Worm (Caenorhabditis elegans): ENCODE data around the gene mrpl-22.

The mrpl-22 gene

ce11 chrIII:10583483-10583882 is 31.8 kb upstream of the mrpl-22 start:
- TF ChIP-seq crh-2 (tag; optimal IDR thresholded peaks at IDR 0.05), result no peak
- TF ChIP-seq dmd-4 (tag; optimal IDR thresholded peaks at IDR 0.05), result no peak
- TF ChIP-seq F13H6.1 (tag; optimal IDR thresholded peaks at IDR 0.05), result no peak

DNA sequence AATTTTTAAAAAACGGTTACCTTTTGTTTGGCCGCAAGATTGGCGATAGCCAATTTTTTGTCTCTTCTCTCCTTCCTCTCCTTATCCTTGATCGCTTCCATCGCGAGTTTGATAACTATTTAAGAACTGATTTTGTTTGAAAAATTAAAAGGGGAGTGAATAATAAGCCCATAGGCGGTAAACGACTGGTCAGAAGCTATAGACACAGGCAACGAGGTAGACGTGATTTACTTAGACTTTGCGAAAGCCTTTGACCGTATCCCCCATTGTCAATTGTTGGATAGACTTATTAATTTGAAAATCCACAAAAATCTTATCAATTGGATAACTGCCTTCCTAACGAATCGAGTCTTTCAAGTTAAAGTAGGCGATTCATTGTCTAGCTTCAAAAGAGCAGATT is 29.0 kb upstream of the mrpl-22 start, which contains the start of gene Y45F3A.5:
Y45F3A.5 (minus strand) TSS at position 101 of the 400 bp plus-strand sequence.
- no peak for TF ChIP-seq C34F6.9 (tag; optimal IDR thresholded peaks at IDR 0.05)
- no peak for TF ChIP-seq nhr-6 (tag; optimal IDR thresholded peaks at IDR 0.05)
- no peak for TF ChIP-seq unc-55 (GFP tag; optimal IDR thresholded peaks at IDR 0.05)
- no peak for TF ChIP-seq fos-1 (tag; optimal IDR thresholded peaks at IDR 0.05)

DNA sequence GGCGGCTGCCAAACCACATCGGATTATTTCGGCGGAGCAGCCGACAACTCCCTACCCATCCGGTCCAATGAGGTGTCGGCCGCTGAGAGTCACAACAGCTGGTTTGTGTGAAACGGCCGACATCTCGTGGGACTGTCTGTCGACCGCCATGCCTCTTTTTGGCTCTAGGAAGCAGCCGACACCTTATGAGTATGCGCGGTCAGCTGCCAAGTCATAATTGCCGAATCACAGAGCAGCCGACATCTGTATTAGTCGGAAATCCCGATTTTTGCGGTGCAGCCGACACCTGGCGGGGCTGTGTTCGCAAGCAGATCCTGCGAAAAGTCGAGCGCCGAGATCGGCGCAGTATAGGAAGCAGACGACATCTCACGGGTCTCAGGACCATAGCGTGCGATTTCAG is 23.2 kb upstream of the mrpl-22 start:
- TF ChIP-seq aly-2 (tag; optimal IDR thresholded peaks at IDR 0.05) (no peak), ztf-4 (tag; optimal IDR thresholded peaks at IDR 0.05) (no peak), sma-3 (GFP tag; optimal IDR thresholded peaks at IDR 0.05) (no peak), nhr-77 (tag; optimal IDR thresholded peaks at IDR 0.05) (no peak), mdl-1 (tag; optimal IDR thresholded peaks at IDR 0.05) (no peak), nhr-129 (tag; optimal IDR thresholded peaks at IDR 0.05) (no peak), unc-62 (GFP tag; optimal IDR thresholded peaks at IDR 0.05) (no peak), nhr-12 (tag; optimal IDR thresholded peaks at IDR 0.05) (no peak), lin-11 (tag; optimal IDR thresholded peaks at IDR 0.05) (no peak), C34F6.9 (tag; optimal IDR thresholded peaks at IDR 0.05) (no peak), nhr-10 (tag; optimal IDR thresholded peaks at IDR 0.05) (no peak), sem-4 (tag; optimal IDR thresholded peaks at IDR 0.05) (no peak), elt-1 (tag; optimal IDR thresholded peaks at IDR 0.05) (no peak), fos-1 (tag; optimal IDR thresholded peaks at IDR 0.05) (no peak), skn-1 (tag; optimal IDR thresholded peaks at IDR 0.05) (no peak), nhr-6 (tag; optimal IDR thresholded peaks at IDR 0.05) (no peak), sma-9 (GFP tag; optimal IDR thresholded peaks at IDR 0.05) (no peak), sma-9 (tag; optimal IDR thresholded peaks at IDR 0.05) (no peak), ztf-11 (tag; optimal IDR thresholded peaks at IDR 0.05) (no peak)

DNA sequence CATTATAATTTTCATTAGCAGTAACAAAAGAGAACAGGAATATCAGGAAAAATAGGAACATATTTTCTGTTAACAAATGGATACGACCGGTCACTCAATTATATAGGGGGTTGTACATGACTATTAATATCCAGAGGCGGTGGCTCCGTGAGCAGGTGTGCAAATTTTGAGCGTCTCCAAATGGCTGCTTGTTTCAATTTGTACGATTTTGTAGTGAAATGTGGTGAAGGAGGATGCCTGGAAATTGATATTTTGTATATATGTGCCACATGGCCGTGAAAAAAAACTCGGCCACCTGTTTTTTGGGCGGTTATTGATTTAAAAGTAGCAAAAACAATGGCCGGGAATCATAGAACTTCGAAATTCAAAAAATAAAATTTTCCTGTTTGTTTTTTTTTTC is 22.5 kb upstream of the mrpl-22 start, which contains the start of gene Y45F3A.8:
Y45F3A.8 (minus strand) TSS at position 101 of the 400 bp plus-strand sequence.
- no peak for TF ChIP-seq C34F6.9 (tag; optimal IDR thresholded peaks at IDR 0.05)
- TF ChIP-seq unc-55 (GFP tag; optimal IDR thresholded peaks at IDR 0.05), result no peak
- TF ChIP-seq ZK546.5 (tag; optimal IDR thresholded peaks at IDR 0.05), result no peak
- TF ChIP-seq nhr-237 (tag; optimal IDR thresholded peaks at IDR 0.05), result no peak
- TF ChIP-seq zag-1 (tag; optimal IDR thresholded peaks at IDR 0.05), result no peak
- TF ChIP-seq snpc-4 (tag; optimal IDR thresholded peaks at IDR 0.05), result no peak
- TF ChIP-seq lsy-2 (tag; optimal IDR thresholded peaks at IDR 0.05), result no peak

ce11 chrIII:10595066-10595465 is 20.2 kb upstream of the mrpl-22 start, which contains the start of gene Y45F3A.9:
Gene Y45F3A.9 (minus strand): TSS chrIII:10595166.
- no peak for TF ChIP-seq lin-11 (tag; optimal IDR thresholded peaks at IDR 0.05)
- no peak for TF ChIP-seq ceh-82 (tag; optimal IDR thresholded peaks at IDR 0.05)
- TF ChIP-seq nhr-237 (tag; optimal IDR thresholded peaks at IDR 0.05), result no peak
- TF ChIP-seq F13H6.1 (tag; optimal IDR thresholded peaks at IDR 0.05), result no peak

DNA sequence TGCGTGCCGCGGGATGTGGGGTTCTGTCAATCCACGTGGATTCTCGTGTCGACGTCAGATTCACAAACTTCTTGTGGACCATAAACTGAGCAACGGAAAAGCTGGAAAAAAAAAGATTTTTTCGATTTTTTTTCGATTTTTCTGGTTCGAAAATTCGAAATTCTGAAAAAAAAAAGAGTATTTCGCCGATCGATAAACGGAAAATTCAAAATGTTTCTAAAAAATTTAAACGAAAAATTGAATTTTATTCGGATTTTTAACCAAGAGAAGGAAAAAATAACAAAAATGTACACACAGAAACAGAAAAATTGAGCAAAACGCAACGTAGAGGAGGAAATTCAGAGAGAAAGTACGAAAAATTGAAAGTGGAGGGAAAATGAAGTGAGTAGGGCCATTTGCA is 18.9 kb upstream of the mrpl-22 start, which contains the start of gene Y39A1A.3:
Y39A1A.3 (minus strand) TSS at position 101 of the 400 bp plus-strand sequence.
- TF ChIP-seq nhr-10 (tag; optimal IDR thresholded peaks at IDR 0.05) (no peak), nhr-23 (tag; optimal IDR thresholded peaks at IDR 0.05) (no peak), R02D3.7 (tag; optimal IDR thresholded peaks at IDR 0.05) (no peak), lsy-2 (tag; optimal IDR thresholded peaks at IDR 0.05) (no peak), sma-3 (GFP tag; optimal IDR thresholded peaks at IDR 0.05) (no peak), mbf-1 (tag; optimal IDR thresholded peaks at IDR 0.05) (no peak), ztf-4 (tag; optimal IDR thresholded peaks at IDR 0.05) (no peak), lin-13 (GFP tag; optimal IDR thresholded peaks at IDR 0.05) (no peak)
